Worm (Caenorhabditis elegans) whole organism, L1 larva: ENCODE results near the gene cutl-5.

Experiments
- C04F5.9 ChIP-seq: sonication (generic microtip); optimal IDR thresholded peaks from 2 replicates; lab custom pipeline; 2016; ENCODE audit warnings: missing genetic modification characterization, missing compliant biosample characterization
- F16B12.6 ChIP-seq: fragments of 150-350 bp; optimal IDR thresholded peaks from 2 replicates; lab custom pipeline; 2014; ENCODE audit warnings: missing biosample characterization, missing genetic modification characterization
- Y116A8C.19 ChIP-seq: sonication (generic microtip); optimal IDR thresholded peaks from 2 replicates; lab custom pipeline; 2016; ENCODE audit warnings: missing compliant biosample characterization, missing genetic modification characterization, borderline replicate concordance
- alr-1 ChIP-seq: fragments of 200-800 bp; sonication (Bioruptor generic); optimal IDR thresholded peaks from 2 replicates; lab custom pipeline; 2018; ENCODE audit warnings: borderline replicate concordance, mild to moderate bottlenecking, missing genetic modification characterization, missing compliant biosample characterization
- blmp-1 ChIP-seq: fragments of 150-350 bp; optimal IDR thresholded peaks from 2 replicates; lab custom pipeline; 2014; ENCODE audit warnings: missing biosample characterization, missing genetic modification characterization
- ceh-63 ChIP-seq: fragments of 200-800 bp; sonication (Bioruptor generic); optimal IDR thresholded peaks from 2 replicates; lab custom pipeline; 2018; ENCODE audit warnings: mild to moderate bottlenecking, missing genetic modification characterization, missing compliant biosample characterization
- ces-1 ChIP-seq: fragments of 150-350 bp; optimal IDR thresholded peaks from 2 replicates; lab custom pipeline; 2014; ENCODE audit warnings: missing biosample characterization, missing genetic modification reagents, missing genetic modification characterization
- dsc-1 ChIP-seq: sonication (generic microtip); optimal IDR thresholded peaks from 2 replicates; lab custom pipeline; 2016; ENCODE audit warnings: mild to moderate bottlenecking, missing genetic modification characterization, missing compliant biosample characterization
- efl-1 ChIP-seq, 4 experiments: fragments of 150-350 bp; optimal IDR thresholded peaks in 3 of 4; peaks in 1 of 4; 1 replicate in 1 of 4; 2 replicates in 3 of 4; lab custom pipeline; 2014; ENCODE audit warnings: missing biosample characterization in 2 of 4, missing genetic modification characterization in 2 of 4, missing genetic modification reagents in 2 of 4
- elt-2 ChIP-seq: sonication (generic microtip); optimal IDR thresholded peaks from 2 replicates; lab custom pipeline; 2016; ENCODE audit warnings: missing genetic modification characterization, mild to moderate bottlenecking, inconsistent platforms, missing compliant biosample characterization, missing genetic modification reagents
- elt-3 ChIP-seq, 6 experiments: fragments of 150-350 bp in 1 of 6; sonication (generic microtip); optimal IDR thresholded peaks; 2 replicates each; lab custom pipeline; 2017 to 2018; ENCODE audit warnings: missing biosample characterization in 6 of 6, missing genetic modification characterization in 6 of 6, inconsistent platforms in 1 of 6
- fkh-10 ChIP-seq: sonication (generic microtip); optimal IDR thresholded peaks from 2 replicates; lab custom pipeline; 2017; ENCODE audit warnings: missing biosample characterization, missing genetic modification reagents, missing genetic modification characterization
- isw-1 ChIP-seq: fragments of 200-800 bp; sonication (Bioruptor generic); IDR thresholded peaks from 2 replicates; pipeline ENCODE4 v1.3.6; 2022; ENCODE audit warnings: missing genetic modification characterization, missing compliant biosample characterization
- lin-14 ChIP-seq: fragments of 200-800 bp; sonication (Bioruptor generic); optimal IDR thresholded peaks from 2 replicates; lab custom pipeline; 2018; ENCODE audit warnings: mild to moderate bottlenecking, missing genetic modification characterization, moderate library complexity, missing compliant biosample characterization
- lin-39 ChIP-seq: fragments of 150-350 bp; optimal IDR thresholded peaks from 2 replicates; lab custom pipeline; 2014; ENCODE audit warnings: missing biosample characterization, missing genetic modification reagents, missing genetic modification characterization
- lsy-2 ChIP-seq, 2 experiments: fragments of 150-350 bp; optimal IDR thresholded peaks; 2 replicates each; lab custom pipeline; 2014; ENCODE audit warnings: missing biosample characterization in 2 of 2, missing genetic modification characterization in 2 of 2
- nhr-12 ChIP-seq: sonication (generic microtip); optimal IDR thresholded peaks from 2 replicates; lab custom pipeline; 2017; ENCODE audit warnings: missing biosample characterization, missing genetic modification characterization
- nhr-237 ChIP-seq: fragments of 150-350 bp; optimal IDR thresholded peaks from 2 replicates; lab custom pipeline; 2014; ENCODE audit warnings: missing biosample characterization, missing genetic modification characterization
- nhr-76 ChIP-seq: sonication (generic microtip); optimal IDR thresholded peaks from 2 replicates; lab custom pipeline; 2017; ENCODE audit warnings: missing biosample characterization, missing genetic modification characterization
- nhr-84 ChIP-seq: sonication (generic microtip); optimal IDR thresholded peaks from 2 replicates; lab custom pipeline; 2017; ENCODE audit warnings: missing biosample characterization, missing genetic modification characterization
- nhr-90 ChIP-seq: sonication (generic microtip); optimal IDR thresholded peaks from 2 replicates; lab custom pipeline; 2016; ENCODE audit warnings: mild to moderate bottlenecking, missing genetic modification characterization, missing compliant biosample characterization; ENCODE audit not compliant: poor library complexity
- pax-3 ChIP-seq: fragments of 200-800 bp; sonication (Bioruptor generic); optimal IDR thresholded peaks from 2 replicates; lab custom pipeline; 2018; ENCODE audit warnings: mild to moderate bottlenecking, missing genetic modification characterization, moderate library complexity, missing compliant biosample characterization
- skn-1 ChIP-seq: fragments of 150-350 bp; optimal IDR thresholded peaks from 2 replicates; lab custom pipeline; 2014; ENCODE audit warnings: missing biosample characterization, missing genetic modification characterization
- snu-23 ChIP-seq: sonication (generic microtip); optimal IDR thresholded peaks from 2 replicates; lab custom pipeline; 2016; ENCODE audit warnings: missing genetic modification characterization, missing compliant biosample characterization
- sox-4 ChIP-seq: sonication (generic microtip); optimal IDR thresholded peaks from 2 replicates; lab custom pipeline; 2016; ENCODE audit warnings: missing genetic modification characterization, missing compliant biosample characterization
- tlp-1 ChIP-seq: fragments of 150-350 bp; optimal IDR thresholded peaks from 2 replicates; lab custom pipeline; 2014; ENCODE audit warnings: missing biosample characterization, missing genetic modification characterization
- unc-30 ChIP-seq: sonication (generic microtip); optimal IDR thresholded peaks from 2 replicates; lab custom pipeline; 2017; ENCODE audit warnings: missing biosample characterization, missing genetic modification characterization
- unc-86 ChIP-seq: sonication (generic microtip); optimal IDR thresholded peaks from 2 replicates; lab custom pipeline; 2016; ENCODE audit warnings: missing genetic modification characterization, missing compliant biosample characterization
- unc-98 ChIP-seq: fragments of 200-800 bp; sonication (Bioruptor generic); IDR thresholded peaks from 2 replicates; pipeline ENCODE4 v1.3.6; 2022; ENCODE audit warnings: missing genetic modification characterization, missing compliant biosample characterization
- xbp-1 ChIP-seq: sonication (generic microtip); optimal IDR thresholded peaks from 2 replicates; lab custom pipeline; 2016; ENCODE audit warnings: missing genetic modification characterization, missing compliant biosample characterization
- ztf-11 ChIP-seq, 2 experiments: sonication (generic microtip); optimal IDR thresholded peaks; 2 replicates each; lab custom pipeline; 2016 to 2017; ENCODE audit warnings: missing genetic modification characterization in 2 of 2, missing biosample characterization in 1 of 2, missing compliant biosample characterization in 1 of 2

cutl-5 gene

ce11 chrII:7072590-7073536, 42.8 kb downstream of the cutl-5 start (continued):
- TF ChIP-seq lin-39 (no peak), snu-23 (peak; percentile 79), sox-4 (tag; lab: Kevin White, UChicago) (peak; percentile 75)

- TF ChIP-seq F16B12.6, result no peak
- TF ChIP-seq nhr-12, result no peak
- no peak for TF ChIP-seq lsy-2 (tag; optimal IDR thresholded peaks at IDR 0.05; lab: Kevin White, UChicago)
- no peak for TF ChIP-seq alr-1 (tag; lab: Kevin White, UChicago)
- TF ChIP-seq ztf-11 (tag; optimal IDR thresholded peaks at IDR 0.05; lab: Kevin White, UChicago), result no peak
- no peak for TF ChIP-seq fkh-10 (GFP tag; lab: Kevin White, UChicago)
- no peak for TF ChIP-seq tlp-1
- no peak for TF ChIP-seq ceh-63 (GFP tag; lab: Kevin White, UChicago)
- TF ChIP-seq nhr-76, result no peak
- no peak for TF ChIP-seq Y116A8C.19 (tag; lab: Kevin White, UChicago)
- TF ChIP-seq xbp-1, result no peak
- no peak for TF ChIP-seq C04F5.9 (tag; lab: Kevin White, UChicago)
Observed at ce11 chrII:7072315-7072589, 43.5 kb downstream of the cutl-5 start, which contains the start of gene kars-1. kars-1 (minus strand) TSS chrII:7072415.

DNA sequence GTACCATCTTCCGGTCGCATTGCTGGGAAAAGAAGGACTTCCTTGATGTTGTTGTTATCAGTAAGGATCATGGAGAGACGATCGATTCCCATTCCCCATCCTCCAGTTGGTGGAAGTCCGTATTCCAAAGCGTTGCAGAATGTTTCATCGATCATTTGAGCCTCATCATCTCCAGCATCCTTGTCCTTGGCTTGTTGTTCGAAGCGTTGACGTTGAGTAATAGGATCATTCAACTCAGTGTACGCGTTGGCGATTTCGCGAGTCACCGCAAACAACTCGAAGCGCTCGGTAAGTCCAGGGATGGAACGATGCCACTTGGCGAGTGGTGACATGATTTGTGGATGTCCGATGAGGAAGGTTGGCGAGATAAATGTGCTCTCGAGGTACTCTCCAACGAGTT, 45.3 kb downstream of the cutl-5 start:
- TF ChIP-seq efl-1 (optimal IDR thresholded peaks at IDR 0.05; lab: Kevin White, UChicago) (no peak), efl-1 (GFP tag; optimal IDR thresholded peaks at IDR 0.05 in 1 of 2; lab: Kevin White, UChicago) (peak in 1 of 2 experiments; percentile 91), elt-3 (tag; optimal IDR thresholded peaks at IDR 0.05; lab: Kevin White, UChicago) (no peak), nhr-84 (no peak)

DNA sequence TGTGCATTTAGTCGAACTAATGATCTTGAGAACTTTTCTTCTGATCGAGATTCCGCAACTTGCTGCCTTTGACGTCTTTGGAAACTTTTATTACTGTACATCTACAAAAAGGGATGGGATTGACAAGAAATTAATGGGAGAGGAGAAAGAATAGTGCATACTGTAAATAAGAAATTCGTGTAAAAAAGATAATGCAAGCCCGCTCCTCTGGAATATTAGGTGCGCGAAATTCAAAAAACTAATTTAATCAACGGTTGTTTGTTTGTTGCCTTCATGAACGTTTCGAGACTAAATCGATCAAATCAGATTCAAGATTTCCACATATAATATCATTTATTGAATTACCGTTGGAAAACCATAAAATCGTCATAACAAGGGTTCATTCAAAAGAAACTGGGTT, 45.8 kb downstream of the cutl-5 start, which contains the start of gene him-14:
him-14 (minus strand) TSS at position 101 of the 400 bp plus-strand sequence.
- TF ChIP-seq dsc-1 (tag; lab: Kevin White, UChicago), result no peak
- TF ChIP-seq elt-2 (tag; lab: Kevin White, UChicago), result no peak
- TF ChIP-seq pax-3, result no peak
- no peak for TF ChIP-seq snu-23
- TF ChIP-seq unc-98 (GFP tag; lab: Robert Waterston, UW), result no peak
- TF ChIP-seq lsy-2 (tag; optimal IDR thresholded peaks at IDR 0.05; lab: Kevin White, UChicago), result no peak
- no peak for TF ChIP-seq unc-30
- TF ChIP-seq nhr-237 (tag; lab: Kevin White, UChicago), result no peak
- no peak for TF ChIP-seq blmp-1 (tag; lab: Kevin White, UChicago)
- TF ChIP-seq ces-1, result no peak
- TF ChIP-seq tlp-1, result no peak
- TF ChIP-seq isw-1 (GFP tag; lab: Robert Waterston, UW), result no peak

ce11 chrII:7065391-7065790, 50.3 kb downstream of the cutl-5 start, which contains the start of gene nos-2:
nos-2 (plus strand) TSS chrII:7065618.
- TF ChIP-seq lin-14 (GFP tag; lab: Kevin White, UChicago) (no peak), nhr-90 (tag; lab: Kevin White, UChicago) (no peak), skn-1 (tag; lab: Kevin White, UChicago) (no peak), unc-86 (tag; lab: Kevin White, UChicago) (no peak)
